Fruit fly (Drosophila melanogaster): ENCODE measurements around the gene CG14073.

CG14073 gene

dm6 chr3L:18867521-18867920 lies 47.0 kb upstream of the CG14073 start, which contains the start of gene Dysb (continued):
- TF ChIP-seq CG1602 (GFP tag; optimal IDR thresholded peaks at IDR 0.05) (peak; percentile 78), Taf1 (GFP tag; IDR thresholded peaks at IDR 0.05) (peak; percentile 71; the same call in 1 of the 2 replicates), Oaz (GFP tag; IDR thresholded peaks at IDR 0.05) (peak; percentile 81), ac (GFP tag; optimal IDR thresholded peaks at IDR 0.05) (peak; percentile 47), zen2 (GFP tag; IDR thresholded peaks at IDR 0.05; ENCODE audit: partially characterized antibody) (no peak), ewg (GFP tag; optimal IDR thresholded peaks at IDR 0.05) (peak; percentile 76), CG34376 (GFP tag; optimal IDR thresholded peaks at IDR 0.05) (peak; percentile 88), Sox100B (GFP tag; optimal IDR thresholded peaks at IDR 0.05) (peak; percentile 85), cad (GFP tag; optimal IDR thresholded peaks at IDR 0.05) (no peak), CG14710 (tag; optimal IDR thresholded peaks at IDR 0.05) (peak; percentile 85), chn (GFP tag; optimal IDR thresholded peaks at IDR 0.05) (peak; percentile 67), Rx (GFP tag; IDR thresholded peaks at IDR 0.05) (peak; percentile 63), HLH3B (GFP tag; IDR thresholded peaks at IDR 0.05) (peak; percentile 90), CG17361 (GFP tag; IDR thresholded peaks at IDR 0.05) (peak; percentile 89), sr (GFP tag; IDR thresholded peaks at IDR 0.05) (no peak; the same call in 2 of the 3 replicates), zfh2 (GFP tag; optimal IDR thresholded peaks at IDR 0.05) (peak; percentile 61), CG5245 (GFP tag; optimal IDR thresholded peaks at IDR 0.05) (peak; percentile 78), CG14014 (GFP tag; IDR thresholded peaks at IDR 0.05) (peak; percentile 94), GATAe (GFP tag; conservative IDR thresholded peaks at IDR 0.05) (peak; percentile 21; the same call in 1 of the 2 replicates), sens (GFP tag) (peak; percentile 97), schlank (tag; optimal IDR thresholded peaks at IDR 0.05) (peak; percentile 70), CG9215 (GFP tag; IDR thresholded peaks at IDR 0.05) (no peak; the same call in 1 of the 2 replicates), pita (GFP tag; optimal IDR thresholded peaks at IDR 0.05) (no peak), CG3163 (GFP tag; optimal IDR thresholded peaks at IDR 0.05) (peak; percentile 12), maf-S (GFP tag; optimal IDR thresholded peaks at IDR 0.05) (peak; percentile 27), inv (GFP tag; IDR thresholded peaks at IDR 0.05; ENCODE audit: partially characterized antibody) (no peak), CG10366 (GFP tag; IDR thresholded peaks at IDR 0.05) (peak; percentile 88), Mad (GFP tag; optimal IDR thresholded peaks at IDR 0.05) (peak; percentile 63), Antp (GFP tag; optimal IDR thresholded peaks at IDR 0.05) (peak; percentile 48), HmgZ (tag; optimal IDR thresholded peaks at IDR 0.05) (peak; percentile 87), Sry-δ (GFP tag; optimal IDR thresholded peaks at IDR 0.05) (no peak), CG6765 (GFP tag; optimal IDR thresholded peaks at IDR 0.05) (peak; percentile 79), Rfx (GFP tag; IDR thresholded peaks at IDR 0.05) (peak; percentile 96), CG7928 (GFP tag; optimal IDR thresholded peaks at IDR 0.05) (peak; percentile 9), Med (GFP tag) (peak; percentile 87), tup (GFP tag; optimal IDR thresholded peaks at IDR 0.05) (peak; percentile 53), wek (GFP tag; optimal IDR thresholded peaks at IDR 0.05) (peak; percentile 32), CG7839 (tag; optimal IDR thresholded peaks at IDR 0.05) (peak; percentile 90), CG10654 (GFP tag; optimal IDR thresholded peaks at IDR 0.05) (peak; percentile 71), otp (GFP tag; IDR thresholded peaks at IDR 0.05) (peak; percentile 92), CG13123 (GFP tag; optimal IDR thresholded peaks at IDR 0.05) (peak; percentile 43), CG1233 (GFP tag; optimal IDR thresholded peaks at IDR 0.05) (peak; percentile 87), Poxn (GFP tag; IDR thresholded peaks at IDR 0.05) (peak; percentile 48; the same call in 1 of the 2 replicates), grn (GFP tag; optimal IDR thresholded peaks at IDR 0.05) (peak; percentile 4), bigmax (GFP tag; optimal IDR thresholded peaks at IDR 0.05) (no peak), CG6654 (GFP tag; optimal IDR thresholded peaks at IDR 0.05) (peak; percentile 38), wdn (GFP tag; IDR thresholded peaks at IDR 0.05) (peak; percentile 79), rib (GFP tag; IDR thresholded peaks at IDR 0.05) (peak; percentile 81), zf30C (GFP tag; optimal IDR thresholded peaks at IDR 0.05) (no peak), CG14050 (GFP tag; IDR thresholded peaks at IDR 0.05) (peak; percentile 88), CG11398 (GFP tag; optimal IDR thresholded peaks at IDR 0.05) (peak; percentile 58), gem (tag; optimal IDR thresholded peaks at IDR 0.05) (peak; percentile 94)

Measured in whole organism, embryonic.